Fruit fly (Drosophila melanogaster) S2 (cell line): Measurements from ENCODE around the gene CG12054.

Experiments used
- CG8478 ChIP-seq: fragments of >200 bp; optimal IDR thresholded peaks from 2 replicates; lab custom pipeline; 2018
- CTCF ChIP-seq, 2 experiments: fragments of >200 bp; optimal IDR thresholded peaks; 2 replicates each; lab custom pipeline; 2018

DNA sequence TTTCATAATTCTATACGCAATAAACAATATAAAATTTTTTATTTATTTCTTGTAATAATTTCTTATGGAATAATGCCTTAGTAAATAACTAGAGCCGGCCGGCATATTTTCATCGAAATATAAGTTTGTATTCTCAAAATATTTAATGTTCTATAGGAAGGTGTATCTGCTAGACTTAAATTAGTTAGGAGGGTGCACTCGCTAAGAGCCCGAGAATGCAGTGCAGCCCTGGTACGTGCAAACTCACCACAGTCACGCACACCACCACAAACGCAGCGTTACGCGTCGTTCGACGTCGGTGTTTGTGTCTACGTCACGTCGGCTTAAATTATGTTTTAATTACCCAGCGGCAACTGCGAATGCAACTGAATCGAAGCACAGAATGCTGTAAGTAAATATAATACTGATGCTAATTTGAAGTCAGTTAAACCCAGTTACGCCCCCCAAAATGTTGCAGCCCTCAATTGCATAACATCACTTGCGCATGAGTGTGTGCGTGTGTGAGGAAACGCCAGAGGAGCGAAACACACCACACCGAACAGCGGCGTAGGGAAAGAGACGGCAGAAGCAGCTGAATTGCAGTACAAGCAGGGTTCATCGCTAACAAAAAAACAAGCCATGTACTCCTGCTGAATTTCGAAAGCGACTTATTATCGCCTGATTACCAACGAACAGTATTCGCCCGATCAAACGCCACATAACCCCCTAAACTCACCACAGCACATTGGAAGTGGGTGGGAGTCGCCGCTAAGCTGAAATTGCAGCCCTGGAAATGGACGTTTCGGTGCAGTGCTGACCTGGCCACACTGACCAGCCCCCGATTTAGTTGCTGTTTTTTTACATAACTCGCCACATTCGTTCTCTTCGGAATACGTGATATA lies at the start of gene CG12054:
- TF ChIP-seq CTCF (optimal IDR thresholded peaks at IDR 0.05; lab: Kevin White, UChicago), result peak; percentile 55 to 58
- TF ChIP-seq CG8478 (lab: Kevin White, UChicago), result no peak
